Fruit fly (Drosophila melanogaster): ENCODE results near the gene Cyp6d5.

dm6 chr3R:14064158-14064969, 35.3 kb downstream of the Cyp6d5 start:
- no peak for TF ChIP-seq so (GFP tag; IDR thresholded peaks at IDR 0.05)
- TF ChIP-seq Eip74EF (GFP tag; optimal IDR thresholded peaks at IDR 0.05) = peak in 1 of 2 experiments; percentile 14
- no peak for TF ChIP-seq seq (GFP tag; IDR thresholded peaks at IDR 0.05)
- TF ChIP-seq CG34224 (GFP tag; IDR thresholded peaks at IDR 0.05; ENCODE audit: partially characterized antibody) = no peak
- no peak for TF ChIP-seq fu2 (GFP tag; optimal IDR thresholded peaks at IDR 0.05)
- TF ChIP-seq kni (GFP tag; optimal IDR thresholded peaks at IDR 0.05) = no peak
- TF ChIP-seq CTCF (GFP tag; optimal IDR thresholded peaks at IDR 0.05) = no peak
- no peak for TF ChIP-seq E2f2 (GFP tag; IDR thresholded peaks at IDR 0.05)
- TF ChIP-seq Gsc (GFP tag; IDR thresholded peaks at IDR 0.05) = no peak
- TF ChIP-seq CG4424 (GFP tag; optimal IDR thresholded peaks at IDR 0.05) = no peak
- no peak for TF ChIP-seq CG3407 (GFP tag; optimal IDR thresholded peaks at IDR 0.05)

Measured in whole organism, embryonic.